Worm (Caenorhabditis elegans) whole organism, mixed stage, embryonic: ENCODE measurements around the gene fbxa-147.

Experiments
- ham-2 ChIP-seq: fragments of 200-800 bp; sonication (Bioruptor generic); optimal IDR thresholded peaks from 2 replicates; lab custom pipeline; 2018; ENCODE audit warnings: mild to moderate bottlenecking, missing genetic modification characterization, missing compliant biosample characterization
- lsy-2 ChIP-seq: fragments of 150-350 bp; optimal IDR thresholded peaks from 2 replicates; lab custom pipeline; 2014; ENCODE audit warnings: missing biosample characterization, missing genetic modification characterization
- mep-1 ChIP-seq: fragments of 150-350 bp; optimal IDR thresholded peaks from 2 replicates; lab custom pipeline; 2017; ENCODE audit warnings: missing biosample characterization, missing genetic modification reagents, missing genetic modification characterization, inconsistent platforms
- nhr-12 ChIP-seq: fragments of 150-350 bp; optimal IDR thresholded peaks from 2 replicates; lab custom pipeline; 2014; ENCODE audit warnings: missing biosample characterization, missing genetic modification characterization
- nhr-2 ChIP-seq: fragments of 150-350 bp; optimal IDR thresholded peaks from 2 replicates; lab custom pipeline; 2014; ENCODE audit warnings: missing biosample characterization, missing genetic modification characterization
- nhr-237 ChIP-seq: fragments of 150-350 bp; optimal IDR thresholded peaks from 2 replicates; lab custom pipeline; 2014; ENCODE audit warnings: missing biosample characterization, missing genetic modification characterization
- nhr-28 ChIP-seq: fragments of 150-350 bp; optimal IDR thresholded peaks from 2 replicates; lab custom pipeline; 2014; ENCODE audit warnings: missing biosample characterization, missing genetic modification characterization
- pha-4 ChIP-seq: fragments of 150-350 bp; optimal IDR thresholded peaks from 2 replicates; lab custom pipeline; 2018; ENCODE audit warnings: missing biosample characterization, missing genetic modification reagents, missing genetic modification characterization
- snpc-4 ChIP-seq: fragments of 150-350 bp; optimal IDR thresholded peaks from 2 replicates; lab custom pipeline; 2014; ENCODE audit warnings: missing biosample characterization, missing genetic modification characterization
- unc-62 ChIP-seq: fragments of 150-350 bp; optimal IDR thresholded peaks from 2 replicates; lab custom pipeline; 2014; ENCODE audit warnings: missing biosample characterization, missing genetic modification reagents, missing genetic modification characterization
- zip-8 ChIP-seq: fragments of 150-350 bp; optimal IDR thresholded peaks from 2 replicates; lab custom pipeline; 2014; ENCODE audit warnings: missing biosample characterization, missing genetic modification characterization
- ztf-11 ChIP-seq: fragments of 150-350 bp; optimal IDR thresholded peaks from 2 replicates; lab custom pipeline; 2014; ENCODE audit warnings: missing biosample characterization, missing genetic modification characterization

ce11 chrV:14683291-14683690, 33.0 kb upstream of the fbxa-147 start:
- TF ChIP-seq zip-8 (tag; lab: Kevin White, UChicago) (no peak), lsy-2 (tag; lab: Kevin White, UChicago) (no peak), nhr-28 (no peak), ztf-11 (tag; lab: Kevin White, UChicago) (no peak), mep-1 (tag; lab: Kevin White, UChicago) (no peak), pha-4 (tag; lab: Kevin White, UChicago) (no peak), ham-2 (GFP tag; lab: Kevin White, UChicago) (no peak), nhr-2 (tag; lab: Kevin White, UChicago) (no peak), snpc-4 (no peak), nhr-12 (no peak), unc-62 (GFP tag; lab: Kevin White, UChicago) (no peak), nhr-237 (no peak)
